Fruit fly (Drosophila melanogaster): Measurements from ENCODE around the gene capu.
A peak's percentile ranks its signal among the peaks of the same experiment; 100 is the strongest.

Gene capu

DNA sequence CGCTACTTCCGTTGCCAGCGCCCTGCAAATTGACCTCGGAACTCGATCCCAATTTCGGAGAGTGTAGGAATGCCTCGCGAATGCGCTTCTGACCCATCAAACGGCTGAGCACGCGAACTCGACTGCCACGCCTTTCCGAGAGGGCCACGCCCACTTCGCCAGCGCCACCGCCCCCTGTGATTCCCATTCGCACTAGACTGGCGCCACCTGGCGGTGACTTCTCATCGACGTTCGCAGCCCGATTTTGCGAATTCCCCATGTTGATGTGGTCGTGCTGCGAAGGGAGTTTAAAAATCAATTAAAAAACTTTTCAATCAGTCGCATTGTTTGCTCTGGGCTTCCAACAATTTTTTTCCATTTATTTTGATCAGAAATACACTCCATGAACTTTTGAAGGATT, 9.3 kb downstream of the capu start:
- TF ChIP-seq Eip78C (GFP tag) (peak; percentile 18), achi (GFP tag; optimal IDR thresholded peaks at IDR 0.05) (no peak), Gug (GFP tag; IDR thresholded peaks at IDR 0.05) (no peak), CG6163 (GFP tag; IDR thresholded peaks at IDR 0.05) (no peak)

DNA sequence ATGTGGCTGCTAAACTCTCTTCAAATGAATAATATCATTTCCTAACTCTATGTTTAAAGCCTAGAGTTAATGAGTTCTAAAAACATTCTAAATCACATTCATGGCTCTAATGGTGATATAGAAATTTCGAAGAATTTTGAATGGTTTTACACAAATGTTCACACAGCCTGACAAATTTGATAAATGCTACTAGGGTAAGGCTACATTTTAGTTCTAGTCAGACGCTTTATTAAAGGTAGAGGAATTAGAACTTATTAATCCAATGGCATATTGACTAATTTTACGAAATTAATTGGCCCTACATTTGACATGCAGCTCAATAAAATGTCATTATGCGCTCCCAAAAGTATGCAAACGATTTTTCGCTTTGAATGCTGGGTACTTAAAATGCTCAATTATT, 12.8 kb downstream of the capu start:
- no peak for TF ChIP-seq Ets96B (tag; optimal IDR thresholded peaks at IDR 0.05)
- no peak for TF ChIP-seq CG6854 (GFP tag; optimal IDR thresholded peaks at IDR 0.05)
- no peak for TF ChIP-seq ss (GFP tag; optimal IDR thresholded peaks at IDR 0.05)

DNA sequence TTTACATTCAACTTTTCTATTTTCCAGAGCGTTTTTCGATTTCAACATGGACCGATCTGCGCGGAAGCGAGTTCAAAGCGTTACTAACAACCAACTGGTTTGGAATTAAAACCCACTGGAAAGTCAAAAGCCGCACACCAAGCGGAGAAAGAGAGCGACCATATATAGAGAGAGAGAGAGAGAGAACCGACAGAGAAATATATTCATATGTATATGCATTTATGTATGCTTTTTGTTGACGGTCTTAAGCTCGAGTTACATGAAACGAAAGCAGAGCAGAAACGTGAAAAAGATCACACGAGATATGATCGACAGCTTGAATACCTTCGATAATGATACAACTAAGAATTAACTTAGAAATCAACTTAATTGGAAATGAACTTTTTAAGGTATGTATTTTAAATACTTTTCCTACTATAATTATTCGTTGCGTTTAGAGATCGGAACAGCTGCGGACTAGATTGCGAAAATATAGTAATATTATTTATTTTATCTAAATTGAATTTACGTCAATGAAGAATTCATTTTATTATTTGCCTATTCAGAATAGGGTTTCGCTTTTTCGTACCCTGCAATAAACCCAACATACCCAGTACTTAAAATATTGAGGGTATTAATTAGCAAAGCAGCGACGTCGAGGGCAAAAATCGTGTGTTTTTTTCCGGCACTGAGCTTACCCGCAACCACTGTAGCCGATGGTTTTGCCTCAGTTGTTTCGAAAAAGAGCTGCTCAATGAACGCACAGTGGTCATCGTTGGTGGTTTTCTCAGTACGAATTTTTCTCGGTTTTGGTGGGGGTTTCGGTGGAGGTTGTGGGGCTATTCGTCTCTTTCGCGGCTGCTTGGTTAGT, 13.7 kb downstream of the capu start:
- TF ChIP-seq CG32006 (GFP tag; optimal IDR thresholded peaks at IDR 0.05), result peak; percentile 93
- peak; percentile 69 for TF ChIP-seq Hr39 (GFP tag; optimal IDR thresholded peaks at IDR 0.05)
- peak; percentile 47 for TF ChIP-seq vri (GFP tag; optimal IDR thresholded peaks at IDR 0.05)
- TF ChIP-seq OdsH (GFP tag; optimal IDR thresholded peaks at IDR 0.05), result peak; percentile 90
- peak; percentile 79 for TF ChIP-seq net (GFP tag; optimal IDR thresholded peaks at IDR 0.05)
- peak; percentile 74; the same call in 2 of the 3 replicates for TF ChIP-seq CG8119 (GFP tag; IDR thresholded peaks at IDR 0.05)
- TF ChIP-seq CG6792 (GFP tag; optimal IDR thresholded peaks at IDR 0.05), result peak; percentile 80
- peak; percentile 71 for TF ChIP-seq CG6276 (GFP tag; optimal IDR thresholded peaks at IDR 0.05)
- TF ChIP-seq CG6854 (GFP tag; optimal IDR thresholded peaks at IDR 0.05), result peak; percentile 24
- TF ChIP-seq dac (GFP tag; optimal IDR thresholded peaks at IDR 0.05), result peak; percentile 68
- TF ChIP-seq ss (GFP tag; optimal IDR thresholded peaks at IDR 0.05), result peak; percentile 81 to 83
- TF ChIP-seq Eip93F (GFP tag; optimal IDR thresholded peaks at IDR 0.05), result peak; percentile 20
- peak; percentile 80 for TF ChIP-seq Smox (GFP tag; optimal IDR thresholded peaks at IDR 0.05)
- peak; percentile 86 for TF ChIP-seq acj6 (GFP tag; optimal IDR thresholded peaks at IDR 0.05)
- peak; percentile 55 for TF ChIP-seq CG1621 (tag; optimal IDR thresholded peaks at IDR 0.05)
- peak; percentile 51 for TF ChIP-seq CG15336 (GFP tag; IDR thresholded peaks at IDR 0.05)
- peak; percentile 51 for TF ChIP-seq CG10669 (GFP tag; optimal IDR thresholded peaks at IDR 0.05)
- 0 out of 2 replicates have a peak, but pooled peaks have one; percentile 18 for TF ChIP-seq Gug (GFP tag; IDR thresholded peaks at IDR 0.05)
- no peak for TF ChIP-seq CG16779 (tag; optimal IDR thresholded peaks at IDR 0.05)
- peak; percentile 72 for TF ChIP-seq Hr4 (GFP tag; optimal IDR thresholded peaks at IDR 0.05)
- peak; percentile 93 for TF ChIP-seq Eip78C (GFP tag)
- peak; percentile 72 for TF ChIP-seq spab (GFP tag; optimal IDR thresholded peaks at IDR 0.05)
- TF ChIP-seq CG8319 (GFP tag; optimal IDR thresholded peaks at IDR 0.05), result no peak
- TF ChIP-seq salr (GFP tag; optimal IDR thresholded peaks at IDR 0.05), result peak; percentile 47 to 81
- peak; percentile 77 for TF ChIP-seq CG10631 (GFP tag; optimal IDR thresholded peaks at IDR 0.05)
- TF ChIP-seq CG3919 (GFP tag; optimal IDR thresholded peaks at IDR 0.05), result peak; percentile 81
- TF ChIP-seq pdm3 (GFP tag; optimal IDR thresholded peaks at IDR 0.05), result peak; percentile 76
- TF ChIP-seq fkh (GFP tag; optimal IDR thresholded peaks at IDR 0.05), result no peak
- TF ChIP-seq Blimp-1 (GFP tag; optimal IDR thresholded peaks at IDR 0.05), result peak; percentile 60
- TF ChIP-seq CG11902 (GFP tag; optimal IDR thresholded peaks at IDR 0.05), result peak; percentile 49
- TF ChIP-seq CG6163 (GFP tag; IDR thresholded peaks at IDR 0.05), result peak; percentile 55; the same call in 2 of the 3 replicates
- TF ChIP-seq eg (GFP tag; IDR thresholded peaks at IDR 0.05), result peak; percentile 43; the same call in 1 of the 3 replicates
- peak; percentile 30 for TF ChIP-seq Lpt (GFP tag; optimal IDR thresholded peaks at IDR 0.05)
- TF ChIP-seq achi (GFP tag; optimal IDR thresholded peaks at IDR 0.05), result peak; percentile 75
- peak; percentile 7 for TF ChIP-seq CG7368 (GFP tag; optimal IDR thresholded peaks at IDR 0.05)
- peak; percentile 70 for TF ChIP-seq Ets96B (tag; optimal IDR thresholded peaks at IDR 0.05)
- peak; percentile 81 for TF ChIP-seq fd59A (GFP tag; optimal IDR thresholded peaks at IDR 0.05)
- peak; percentile 79 for TF ChIP-seq lz (GFP tag; optimal IDR thresholded peaks at IDR 0.05)
- TF ChIP-seq CG11762 (GFP tag; optimal IDR thresholded peaks at IDR 0.05; ENCODE audit: insufficient read depth), result peak; percentile 30
- peak; percentile 58 for TF ChIP-seq CG31627 (GFP tag; optimal IDR thresholded peaks at IDR 0.05)
- no peak for TF ChIP-seq fd85E (GFP tag; optimal IDR thresholded peaks at IDR 0.05)
- peak; percentile 54 for TF ChIP-seq dsx (GFP tag; optimal IDR thresholded peaks at IDR 0.05; ENCODE audit: poor library complexity, severe bottlenecking)
- peak; percentile 77 for TF ChIP-seq CG6808 (GFP tag; optimal IDR thresholded peaks at IDR 0.05)
- peak; percentile 31 for TF ChIP-seq CG9139 (GFP tag; optimal IDR thresholded peaks at IDR 0.05)
